Fruit fly (Drosophila melanogaster) S2 (cell line): ENCODE results near the gene Asciz.

ENCODE experiments used
- CG8478 ChIP-seq: fragments of >200 bp; optimal IDR thresholded peaks from 2 replicates; lab custom pipeline; 2018
- CTCF ChIP-seq, 2 experiments: fragments of >200 bp; optimal IDR thresholded peaks; 2 replicates each; lab custom pipeline; 2018

Gene Asciz

dm6 chr3L:3114367-3114766 is 51.7 kb downstream of the Asciz start, which contains the start of gene CG45067:
Gene CG45067, minus strand, starts transcription at chr3L:3114467.
- TF ChIP-seq CG8478 (lab: Kevin White, UChicago) (no peak), CTCF (optimal IDR thresholded peaks at IDR 0.05; lab: Kevin White, UChicago) (no peak)
